Fruit fly (Drosophila melanogaster) S2 (cell line): ENCODE measurements around the gene Akh.

Source experiments
- CG8478 ChIP-seq: fragments of >200 bp; optimal IDR thresholded peaks from 2 replicates; lab custom pipeline; 2018
- CTCF ChIP-seq, 2 experiments: fragments of >200 bp; optimal IDR thresholded peaks; 2 replicates each; lab custom pipeline; 2018

DNA sequence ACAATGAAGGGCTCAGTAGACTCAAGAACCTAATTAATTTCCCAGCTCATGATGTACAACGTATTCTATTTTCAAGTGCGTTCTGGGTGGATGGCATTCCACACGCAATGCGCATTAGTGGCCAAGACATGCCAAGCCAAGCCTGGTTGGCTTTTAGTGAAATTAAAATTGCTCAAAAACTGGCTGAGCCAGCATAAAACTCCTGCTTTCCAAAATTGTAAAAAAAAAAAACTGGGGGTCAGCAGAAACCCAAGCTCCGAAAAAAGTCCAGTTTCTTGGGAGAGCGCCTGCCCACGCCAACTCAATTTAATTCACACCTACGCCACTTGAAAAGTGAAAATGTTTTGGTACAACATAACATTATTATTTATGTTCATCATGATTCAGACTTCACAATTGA, 22.9 kb upstream of the Akh start:
- TF ChIP-seq CTCF (optimal IDR thresholded peaks at IDR 0.05; lab: Kevin White, UChicago) (no peak), CG8478 (lab: Kevin White, UChicago) (no peak)
